Fruit fly (Drosophila melanogaster) whole organism, embryonic: ENCODE measurements around the gene CG13314.

Experiments
- ATbp ChIP-seq: fragments of 200-800 bp; sonication (Bioruptor generic); optimal IDR thresholded peaks from 2 replicates; lab custom pipeline; 2017; ENCODE audit warnings: missing biosample characterization, mild to moderate bottlenecking, missing genetic modification characterization, missing genetic modification reagents
- Aef1 ChIP-seq: fragments of 200-800 bp; sonication (Bioruptor generic); IDR thresholded peaks from 3 replicates; pipeline ENCODE4 v1.3.6; 2022; ENCODE audit warnings: missing biosample characterization, missing genetic modification characterization
- Antp ChIP-seq: fragments of 200-800 bp; sonication (Bioruptor generic); optimal IDR thresholded peaks from 3 replicates; lab custom pipeline; 2016; ENCODE audit warnings: missing biosample characterization, missing genetic modification characterization
- Bdp1 ChIP-seq: fragments of 200-800 bp; sonication (Bioruptor generic); optimal IDR thresholded peaks from 3 replicates; lab custom pipeline; 2016; ENCODE audit warnings: missing biosample characterization, missing genetic modification characterization
- CG10366 ChIP-seq: fragments of 200-800 bp; sonication (Bioruptor generic); IDR thresholded peaks from 2 replicates; pipeline ENCODE4 v1.3.6; 2022; ENCODE audit warnings: missing biosample characterization, missing genetic modification characterization
- CG12104 ChIP-seq: fragments of 200-800 bp; sonication (Bioruptor generic); optimal IDR thresholded peaks from 3 replicates; lab custom pipeline; 2016; ENCODE audit warnings: missing biosample characterization, missing genetic modification characterization
- CG1233 ChIP-seq: fragments of 200-800 bp; sonication (Bioruptor generic); optimal IDR thresholded peaks from 4 replicates; lab custom pipeline; 2018; ENCODE audit warnings: missing biosample characterization, mild to moderate bottlenecking, missing genetic modification characterization
- CG15479 ChIP-seq: fragments of 200-800 bp; sonication (Bioruptor generic); optimal IDR thresholded peaks from 3 replicates; lab custom pipeline; 2019; ENCODE audit warnings: missing biosample characterization, mild to moderate bottlenecking, missing genetic modification characterization, moderate library complexity
- CG17912 ChIP-seq: fragments of 200-800 bp; sonication (Bioruptor generic); optimal IDR thresholded peaks from 2 replicates; lab custom pipeline; 2018; ENCODE audit warnings: missing biosample characterization, mild to moderate bottlenecking, missing genetic modification characterization
- CG18011 ChIP-seq: fragments of 200-800 bp; sonication (Bioruptor generic); optimal IDR thresholded peaks from 2 replicates; lab custom pipeline; 2017; ENCODE audit warnings: missing biosample characterization, missing genetic modification characterization, mild to moderate bottlenecking, moderate library complexity, missing genotype
- CG18764 ChIP-seq: fragments of 200-800 bp; sonication (Bioruptor generic); optimal IDR thresholded peaks from 3 replicates; lab custom pipeline; 2016; ENCODE audit warnings: missing biosample characterization, missing genetic modification characterization
- CG2120 ChIP-seq: fragments of 200-800 bp; sonication (Bioruptor generic); optimal IDR thresholded peaks from 3 replicates; lab custom pipeline; 2016; ENCODE audit warnings: missing biosample characterization, missing genetic modification characterization
- CG2199 ChIP-seq: fragments of 200-800 bp; sonication (Bioruptor generic); IDR thresholded peaks from 3 replicates; pipeline ENCODE4 v1.3.6; 2022; ENCODE audit warnings: missing biosample characterization, missing genetic modification characterization
- CG2889 ChIP-seq: fragments of 200-800 bp; sonication (Bioruptor generic); IDR thresholded peaks from 3 replicates; pipeline ENCODE4 v1.3.6; 2022; ENCODE audit warnings: missing biosample characterization, missing genetic modification characterization
- CG30403 ChIP-seq: fragments of 200-800 bp; sonication (Bioruptor generic); optimal IDR thresholded peaks from 3 replicates; lab custom pipeline; 2016; ENCODE audit warnings: missing biosample characterization, missing genetic modification characterization
- CG31388 ChIP-seq: fragments of 200-800 bp; sonication (Bioruptor generic); optimal IDR thresholded peaks from 2 replicates; lab custom pipeline; 2016; ENCODE audit warnings: missing biosample characterization, missing genetic modification characterization
- CG31441 ChIP-seq: fragments of 200-800 bp; sonication (Bioruptor generic); IDR thresholded peaks from 2 replicates; pipeline ENCODE4 v1.3.6; 2022; ENCODE audit warnings: missing biosample characterization, missing genetic modification characterization
- CG3847 ChIP-seq: fragments of 200-800 bp; sonication (Bioruptor generic); IDR thresholded peaks from 2 replicates; pipeline ENCODE4 v1.3.6; 2022; ENCODE audit warnings: missing biosample characterization, missing genetic modification characterization
- CG6254 ChIP-seq: fragments of 200-800 bp; sonication (Bioruptor generic); optimal IDR thresholded peaks from 3 replicates; lab custom pipeline; 2017; ENCODE audit warnings: mild to moderate bottlenecking, missing biosample characterization, missing genetic modification reagents, missing genetic modification characterization
- CG7271 ChIP-seq: fragments of 200-800 bp; sonication (Bioruptor generic); optimal IDR thresholded peaks from 2 replicates; lab custom pipeline; 2018; ENCODE audit warnings: missing biosample characterization, mild to moderate bottlenecking, missing genetic modification characterization, moderate library complexity
- CG7357 ChIP-seq: fragments of 200-800 bp; sonication (Bioruptor generic); IDR thresholded peaks from 3 replicates; pipeline ENCODE4 v1.3.6; 2022; ENCODE audit warnings: missing biosample characterization, missing genetic modification characterization
- Chrac-16 ChIP-seq: fragments of 200-800 bp; sonication (Bioruptor generic); optimal IDR thresholded peaks from 3 replicates; lab custom pipeline; 2016; ENCODE audit warnings: missing biosample characterization, missing genetic modification characterization
- CoRest ChIP-seq: fragments of 200-800 bp; sonication (Bioruptor generic); optimal IDR thresholded peaks from 3 replicates; lab custom pipeline; 2018; ENCODE audit warnings: missing biosample characterization, mild to moderate bottlenecking, missing genetic modification characterization, moderate library complexity
- Fer3 ChIP-seq: fragments of 200-800 bp; sonication (Bioruptor generic); optimal IDR thresholded peaks from 2 replicates; lab custom pipeline; 2018; ENCODE audit warnings: missing biosample characterization, mild to moderate bottlenecking, missing genetic modification characterization, moderate library complexity
- H2.0 ChIP-seq: fragments of 200-800 bp; sonication (Bioruptor generic); IDR thresholded peaks from 2 replicates; pipeline ENCODE4 v1.3.6; 2022; ENCODE audit warnings: missing biosample characterization, missing genetic modification characterization
- HLH3B ChIP-seq: fragments of 200-800 bp; sonication (Bioruptor generic); IDR thresholded peaks from 2 replicates; pipeline ENCODE4 v1.3.6; 2022; ENCODE audit warnings: missing biosample characterization, missing genetic modification characterization
- NC2β ChIP-seq: fragments of 200-800 bp; sonication (Bioruptor generic); optimal IDR thresholded peaks from 2 replicates; lab custom pipeline; 2016; ENCODE audit warnings: missing biosample characterization, missing genetic modification characterization
- Neu2 ChIP-seq: fragments of 200-800 bp; sonication (Bioruptor generic); optimal IDR thresholded peaks from 3 replicates; lab custom pipeline; 2016; ENCODE audit warnings: missing biosample characterization, missing genetic modification characterization, borderline replicate concordance
- Nf-YA ChIP-seq: fragments of 200-800 bp; sonication (Bioruptor generic); IDR thresholded peaks from 2 replicates; pipeline ENCODE4 v1.3.6; 2022; ENCODE audit warnings: missing biosample characterization, missing genetic modification characterization
- Oaz ChIP-seq: fragments of 200-800 bp; sonication (Bioruptor generic); IDR thresholded peaks from 2 replicates; pipeline ENCODE4 v1.3.6; 2022; ENCODE audit warnings: missing biosample characterization, missing genetic modification characterization
- TFAM ChIP-seq: fragments of 200-800 bp; sonication (Bioruptor generic); optimal IDR thresholded peaks from 2 replicates; lab custom pipeline; 2017; ENCODE audit warnings: missing biosample characterization, missing genetic modification characterization, inconsistent platforms
- Trl ChIP-seq, 3 experiments: fragments of >200 bp in 2 of 3; fragments of 200-800 bp in 1 of 3; sonication (Bioruptor generic) in 1 of 3; optimal IDR thresholded peaks; 2 replicates in 1 of 3; 3 replicates in 2 of 3; lab custom pipeline; 2016 to 2017; ENCODE audit warnings: missing biosample characterization in 1 of 3, missing genetic modification characterization in 1 of 3
- ab ChIP-seq: fragments of 200-800 bp; sonication (Bioruptor generic); optimal IDR thresholded peaks from 2 replicates; lab custom pipeline; 2016; ENCODE audit warnings: missing biosample characterization, missing genetic modification characterization
- chif ChIP-seq, 2 experiments: fragments of 200-800 bp; sonication (Bioruptor generic); optimal IDR thresholded peaks; 3 replicates each; lab custom pipeline; 2016; ENCODE audit warnings: missing biosample characterization in 2 of 2, missing genetic modification characterization in 2 of 2
- dan ChIP-seq: fragments of 200-800 bp; sonication (Bioruptor generic); IDR thresholded peaks from 2 replicates; pipeline ENCODE4 v1.3.6; 2022; ENCODE audit warnings: missing biosample characterization, missing genetic modification characterization
- disco-r ChIP-seq: fragments of 200-800 bp; sonication (Bioruptor generic); optimal IDR thresholded peaks from 2 replicates; lab custom pipeline; 2016; ENCODE audit warnings: missing biosample characterization, missing genetic modification characterization
- dm ChIP-seq: fragments of 200-800 bp; sonication (Bioruptor generic); optimal IDR thresholded peaks from 3 replicates; lab custom pipeline; 2016; ENCODE audit warnings: missing biosample characterization, missing genetic modification characterization
- ewg ChIP-seq: fragments of 200-800 bp; sonication (Bioruptor generic); optimal IDR thresholded peaks from 3 replicates; lab custom pipeline; 2017; ENCODE audit warnings: mild to moderate bottlenecking, missing biosample characterization, missing genetic modification reagents, missing genetic modification characterization
- fd102C ChIP-seq: fragments of 200-800 bp; sonication (Bioruptor generic); optimal IDR thresholded peaks from 2 replicates; lab custom pipeline; 2018; ENCODE audit warnings: missing biosample characterization, mild to moderate bottlenecking, missing genetic modification characterization, moderate library complexity
- fru ChIP-seq: fragments of >200 bp; optimal IDR thresholded peaks from 2 replicates; lab custom pipeline; 2017
- hbn ChIP-seq: fragments of 200-800 bp; sonication (Bioruptor generic); IDR thresholded peaks from 2 replicates; pipeline ENCODE4 v1.3.6; 2022; ENCODE audit warnings: missing biosample characterization, missing genetic modification characterization; ENCODE audit not compliant: partially characterized antibody
- p53 ChIP-seq: fragments of 200-800 bp; sonication (Bioruptor generic); optimal IDR thresholded peaks from 2 replicates; lab custom pipeline; 2016; ENCODE audit warnings: missing biosample characterization, missing genetic modification characterization
- phol ChIP-seq: fragments of 200-800 bp; sonication (Bioruptor generic); optimal IDR thresholded peaks from 3 replicates; lab custom pipeline; 2018; ENCODE audit warnings: missing biosample characterization, mild to moderate bottlenecking, missing genetic modification characterization, moderate library complexity
- pnt ChIP-seq: fragments of 200-800 bp; sonication (Bioruptor generic); optimal IDR thresholded peaks from 3 replicates; lab custom pipeline; 2016; ENCODE audit warnings: missing biosample characterization, missing genetic modification characterization
- prd ChIP-seq, 3 experiments: fragments of >200 bp in 2 of 3; fragments of 200-800 bp in 1 of 3; sonication (Bioruptor generic) in 1 of 3; optimal IDR thresholded peaks in 2 of 3; IDR thresholded peaks in 1 of 3; 2 replicates in 2 of 3; 3 replicates in 1 of 3; pipeline versions ENCODE4 v1.3.6 to Lab custom; 2017 to 2022; ENCODE audit warnings: missing biosample characterization in 1 of 3, missing genetic modification characterization in 1 of 3
- psq ChIP-seq: fragments of 200-800 bp; sonication (Bioruptor generic); optimal IDR thresholded peaks from 2 replicates; lab custom pipeline; 2017; ENCODE audit warnings: missing biosample characterization, missing genetic modification characterization
- pzg ChIP-seq: fragments of 200-800 bp; sonication (Bioruptor generic); optimal IDR thresholded peaks from 3 replicates; lab custom pipeline; 2018; ENCODE audit warnings: missing biosample characterization, mild to moderate bottlenecking, missing genetic modification characterization, moderate library complexity
- ranshi ChIP-seq: fragments of 200-800 bp; sonication (Bioruptor generic); IDR thresholded peaks from 2 replicates; pipeline ENCODE4 v1.3.6; 2022; ENCODE audit warnings: missing biosample characterization, missing genetic modification characterization
- sima ChIP-seq: fragments of 200-800 bp; sonication (Bioruptor generic); optimal IDR thresholded peaks from 2 replicates; lab custom pipeline; 2016; ENCODE audit warnings: missing biosample characterization, missing genetic modification characterization
- tgo ChIP-seq: fragments of 200-800 bp; sonication (Bioruptor generic); IDR thresholded peaks from 3 replicates; pipeline ENCODE4 v1.3.6; 2022; ENCODE audit warnings: missing biosample characterization, missing genetic modification characterization
- wdn ChIP-seq: fragments of 200-800 bp; sonication (Bioruptor generic); IDR thresholded peaks from 2 replicates; pipeline ENCODE4 v1.3.6; 2022; ENCODE audit warnings: missing biosample characterization, missing genetic modification characterization

CG13314 gene

dm6 chr3L:9023627-9024026 is 42.0 kb downstream of the CG13314 start (continued):
- TF ChIP-seq pnt (GFP tag; lab: Kevin White, UChicago): peak; percentile 49
- TF ChIP-seq Nf-YA (GFP tag; lab: Robert Waterston, UW): 0 out of 2 replicates have a peak, but pooled peaks have one; percentile 10
- no peak for TF ChIP-seq p53 (GFP tag; lab: Kevin White, UChicago)
- TF ChIP-seq CG31388 (GFP tag; lab: Kevin White, UChicago): peak; percentile 10
- peak; percentile 15 for TF ChIP-seq Fer3 (tag; lab: Kevin White, UChicago)
- TF ChIP-seq fru (lab: Kevin White, UChicago): no peak
- peak; percentile 31 for TF ChIP-seq Neu2 (GFP tag; lab: Kevin White, UChicago)
- no peak for TF ChIP-seq hbn
- TF ChIP-seq sima (GFP tag; lab: Kevin White, UChicago): peak; percentile 19
- TF ChIP-seq Antp (GFP tag; lab: Kevin White, UChicago): peak; percentile 28
- TF ChIP-seq CG2199 (GFP tag; lab: Robert Waterston, UW): no peak; the same call in 2 of the 3 replicates
- no peak for TF ChIP-seq CG2889 (GFP tag; lab: Robert Waterston, UW)
- peak; percentile 61 for TF ChIP-seq CG6254
- peak; percentile 49 for TF ChIP-seq H2.0 (GFP tag; lab: Robert Waterston, UW)
- peak; percentile 22 for TF ChIP-seq ATbp (GFP tag; lab: Kevin White, UChicago)
- TF ChIP-seq CG10366 (GFP tag; lab: Robert Waterston, UW): peak; percentile 31
- no peak for TF ChIP-seq wdn (GFP tag; lab: Robert Waterston, UW)
- TF ChIP-seq CG18764 (GFP tag; lab: Kevin White, UChicago): no peak
- peak; percentile 93 for TF ChIP-seq fd102C
- peak; percentile 60 for TF ChIP-seq CG2120 (GFP tag; lab: Kevin White, UChicago)
- peak; percentile 65 for TF ChIP-seq tgo (GFP tag; lab: Robert Waterston, UW)
- TF ChIP-seq TFAM: no peak
- peak; percentile 17 for TF ChIP-seq psq (GFP tag; lab: Kevin White, UChicago)
- TF ChIP-seq phol: peak; percentile 72
- no peak for TF ChIP-seq Oaz
- TF ChIP-seq dm (GFP tag; lab: Kevin White, UChicago): peak; percentile 13
- 0 out of 3 replicates have a peak, but pooled peaks have one; percentile 15 for TF ChIP-seq Aef1 (GFP tag; lab: Robert Waterston, UW)
- TF ChIP-seq HLH3B (GFP tag; lab: Robert Waterston, UW): no peak
- no peak for TF ChIP-seq CG17912 (GFP tag; lab: Kevin White, UChicago)
- TF ChIP-seq dan: peak; percentile 69
- TF ChIP-seq CG30403: peak; percentile 51
- peak; percentile 71 for TF ChIP-seq NC2β (GFP tag; lab: Kevin White, UChicago)
- no peak for TF ChIP-seq Trl (optimal IDR thresholded peaks at IDR 0.05; lab: Kevin White, UChicago)
- peak; percentile 56 for TF ChIP-seq Trl (GFP tag; optimal IDR thresholded peaks at IDR 0.05; lab: Kevin White, UChicago)
- no peak for TF ChIP-seq CG7357 (GFP tag; lab: Robert Waterston, UW)
- peak; percentile 19 for TF ChIP-seq Bdp1 (GFP tag; lab: Kevin White, UChicago)
- TF ChIP-seq CoRest (tag; lab: Kevin White, UChicago): peak; percentile 57
- no peak for TF ChIP-seq prd (optimal IDR thresholded peaks at IDR 0.05; lab: Kevin White, UChicago)
- peak; percentile 89 for TF ChIP-seq prd (GFP tag; IDR thresholded peaks at IDR 0.05; lab: Robert Waterston, UW)
- peak; percentile 54 to 85 for TF ChIP-seq chif (GFP tag; optimal IDR thresholded peaks at IDR 0.05; lab: Kevin White, UChicago)
- TF ChIP-seq ab: peak; percentile 28
- peak; percentile 50; the same call in 1 of the 2 replicates for TF ChIP-seq ranshi (GFP tag; lab: Robert Waterston, UW)
- TF ChIP-seq Chrac-16 (GFP tag; lab: Kevin White, UChicago): peak; percentile 77
- peak; percentile 85 for TF ChIP-seq CG31441 (GFP tag; lab: Robert Waterston, UW)
- TF ChIP-seq CG12104 (GFP tag; lab: Kevin White, UChicago): peak; percentile 35
- TF ChIP-seq ewg: peak; percentile 39
- 0 out of 2 replicates have a peak, but pooled peaks have one; percentile 19 for TF ChIP-seq CG3847 (GFP tag; lab: Robert Waterston, UW)
- TF ChIP-seq CG15479 (GFP tag; lab: Kevin White, UChicago): peak; percentile 80
- TF ChIP-seq CG18011 (GFP tag; lab: Kevin White, UChicago): no peak
- peak; percentile 74 for TF ChIP-seq CG7271 (tag; lab: Kevin White, UChicago)
- no peak for TF ChIP-seq disco-r
- no peak for TF ChIP-seq pzg (GFP tag; lab: Kevin White, UChicago)
- TF ChIP-seq CG1233 (GFP tag; lab: Kevin White, UChicago): peak; percentile 55
